Worm (Caenorhabditis elegans): Measurements from ENCODE around the gene Y4C6B.2.
"Not testable (repeated sequence)": the region's sequence is repeated elsewhere in the genome, so short reads cannot be mapped to it uniquely, and the experiment has no call there.

Y4C6B.2 gene

DNA sequence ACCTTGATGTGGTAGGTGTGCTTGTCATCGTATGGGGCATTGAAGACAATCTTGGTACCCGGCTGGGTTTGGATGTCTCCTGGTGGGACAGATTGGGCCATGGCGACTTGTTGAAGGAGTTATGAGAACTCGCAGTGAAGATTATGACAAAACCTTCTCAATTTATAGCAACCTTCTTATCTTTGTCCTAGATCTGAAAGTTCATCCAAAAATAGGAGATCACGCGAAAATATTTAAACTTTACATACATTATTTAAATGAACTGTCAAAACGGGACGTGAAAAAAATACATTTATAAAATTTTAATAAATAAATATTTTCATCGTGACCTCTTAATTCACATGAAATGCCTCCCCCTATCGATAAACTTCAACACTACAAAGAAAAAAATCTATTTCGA lies 26.4 kb upstream of the Y4C6B.2 start, which contains the start of the genes msp-59 and ZK354.2:
Gene msp-59, minus strand, starts transcription at position 101 of the 400 bp plus-strand sequence.
Gene ZK354.2, plus strand, starts transcription at position 395 of the 400 bp plus-strand sequence.
- TF ChIP-seq med-1 (GFP tag; optimal IDR thresholded peaks at IDR 0.05; ENCODE audit: insufficient read depth); flt-1 (GFP tag; IDR thresholded peaks at IDR 0.05); T22C8.4 (GFP tag; IDR thresholded peaks at IDR 0.05): not testable (repeated sequence)

DNA sequence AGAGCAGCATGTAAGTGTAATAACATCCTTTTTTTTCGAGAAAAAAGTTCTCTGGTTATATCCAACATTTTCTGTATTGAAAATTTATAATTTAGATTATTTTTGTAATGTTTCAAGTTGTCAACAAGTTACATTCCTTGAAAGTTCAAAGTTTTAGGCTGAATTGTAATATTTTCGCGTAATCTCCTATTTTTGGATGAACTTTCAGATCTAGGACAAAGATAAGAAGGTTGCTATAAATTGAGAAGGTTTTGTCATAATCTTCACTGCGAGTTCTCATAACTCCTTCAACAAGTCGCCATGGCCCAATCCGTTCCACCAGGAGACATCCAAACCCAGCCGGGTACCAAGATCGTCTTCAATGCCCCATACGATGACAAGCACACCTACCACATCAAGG lies 23.2 kb upstream of the Y4C6B.2 start, which contains the start of gene msp-65:
Gene msp-65, plus strand, starts transcription at position 301 of the 400 bp plus-strand sequence.
- not testable (repeated sequence) for TF ChIP-seq flt-1 (GFP tag; IDR thresholded peaks at IDR 0.05); med-1 (GFP tag; optimal IDR thresholded peaks at IDR 0.05; ENCODE audit: insufficient read depth); ref-1 (GFP tag; conservative IDR thresholded peaks at IDR 0.05)

ce11 chrIV:5317106-5317505 lies 22.3 kb upstream of the Y4C6B.2 start:
- no peak for TF ChIP-seq T22C8.4 (GFP tag; IDR thresholded peaks at IDR 0.05)
- no peak for TF ChIP-seq ztf-29 (GFP tag; IDR thresholded peaks at IDR 0.05)
- TF ChIP-seq cog-1 (tag; optimal IDR thresholded peaks at IDR 0.05), result no peak
- no peak for TF ChIP-seq flt-1 (GFP tag; IDR thresholded peaks at IDR 0.05)
- TF ChIP-seq med-1 (GFP tag; optimal IDR thresholded peaks at IDR 0.05; ENCODE audit: insufficient read depth), result no peak
- no peak for TF ChIP-seq ztf-23 (GFP tag; IDR thresholded peaks at IDR 0.05)
- TF ChIP-seq ref-1 (GFP tag; conservative IDR thresholded peaks at IDR 0.05), result no peak
- TF ChIP-seq tab-1 (GFP tag; IDR thresholded peaks at IDR 0.05), result no peak
- no peak for TF ChIP-seq klf-2 (GFP tag; conservative IDR thresholded peaks at IDR 0.05)

- TF ChIP-seq ref-1 (GFP tag; conservative IDR thresholded peaks at IDR 0.05) (no peak), T22C8.4 (GFP tag; IDR thresholded peaks at IDR 0.05) (no peak), ztf-29 (GFP tag; IDR thresholded peaks at IDR 0.05) (no peak), ztf-23 (GFP tag; IDR thresholded peaks at IDR 0.05) (no peak), klf-2 (GFP tag; conservative IDR thresholded peaks at IDR 0.05) (no peak), flt-1 (GFP tag; IDR thresholded peaks at IDR 0.05) (no peak), cog-1 (tag; optimal IDR thresholded peaks at IDR 0.05) (no peak), tab-1 (GFP tag; IDR thresholded peaks at IDR 0.05) (no peak), med-1 (GFP tag; optimal IDR thresholded peaks at IDR 0.05; ENCODE audit: insufficient read depth) (no peak)
Measured at ce11 chrIV:5318835-5319303, 20.5 kb upstream of the Y4C6B.2 start, which contains the start of gene slc-46A. Gene slc-46A, plus strand, starts transcription at chrIV:5319253.

DNA sequence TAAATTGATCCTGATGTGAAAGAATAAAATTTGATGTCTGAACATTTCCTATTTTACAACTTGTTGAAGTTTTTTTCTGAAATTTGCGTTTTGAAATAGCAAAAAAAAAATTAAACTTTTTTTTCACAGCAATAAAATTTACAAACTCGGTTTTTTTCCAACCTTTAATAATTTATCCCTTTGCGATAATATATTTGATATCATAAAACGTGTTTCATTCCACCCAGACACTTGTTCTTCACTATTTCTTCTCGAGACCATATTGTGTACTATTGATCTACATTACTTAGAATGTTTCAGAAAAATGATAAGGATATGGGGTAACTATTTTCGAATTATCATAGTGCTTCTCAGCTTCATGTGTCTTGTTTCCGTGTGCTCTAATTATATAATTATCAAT lies 13.2 kb upstream of the Y4C6B.2 start, which contains the start of gene Y4C6B.4:
Gene Y4C6B.4, plus strand, starts transcription at position 301 of the 400 bp plus-strand sequence.
- TF ChIP-seq ztf-23 (GFP tag; IDR thresholded peaks at IDR 0.05) (no peak), klf-2 (GFP tag; conservative IDR thresholded peaks at IDR 0.05) (no peak), ref-1 (GFP tag; conservative IDR thresholded peaks at IDR 0.05) (no peak), tab-1 (GFP tag; IDR thresholded peaks at IDR 0.05) (no peak), ztf-29 (GFP tag; IDR thresholded peaks at IDR 0.05) (no peak), T22C8.4 (GFP tag; IDR thresholded peaks at IDR 0.05) (no peak), flt-1 (GFP tag; IDR thresholded peaks at IDR 0.05) (no peak), cog-1 (tag; optimal IDR thresholded peaks at IDR 0.05) (no peak), med-1 (GFP tag; optimal IDR thresholded peaks at IDR 0.05; ENCODE audit: insufficient read depth) (no peak)

ce11 chrIV:5332178-5332577 lies 7.2 kb upstream of the Y4C6B.2 start, which contains the start of gene Y4C6B.3:
Gene Y4C6B.3, plus strand, starts transcription at chrIV:5332478.
- no peak for TF ChIP-seq cog-1 (tag; optimal IDR thresholded peaks at IDR 0.05)
- no peak for TF ChIP-seq tab-1 (GFP tag; IDR thresholded peaks at IDR 0.05)
- TF ChIP-seq med-1 (GFP tag; optimal IDR thresholded peaks at IDR 0.05; ENCODE audit: insufficient read depth), result no peak
- TF ChIP-seq ztf-23 (GFP tag; IDR thresholded peaks at IDR 0.05), result no peak
- TF ChIP-seq ref-1 (GFP tag; conservative IDR thresholded peaks at IDR 0.05), result no peak
- no peak for TF ChIP-seq ztf-29 (GFP tag; IDR thresholded peaks at IDR 0.05)
- no peak for TF ChIP-seq klf-2 (GFP tag; conservative IDR thresholded peaks at IDR 0.05)
- TF ChIP-seq flt-1 (GFP tag; IDR thresholded peaks at IDR 0.05), result no peak
- TF ChIP-seq T22C8.4 (GFP tag; IDR thresholded peaks at IDR 0.05), result no peak

DNA sequence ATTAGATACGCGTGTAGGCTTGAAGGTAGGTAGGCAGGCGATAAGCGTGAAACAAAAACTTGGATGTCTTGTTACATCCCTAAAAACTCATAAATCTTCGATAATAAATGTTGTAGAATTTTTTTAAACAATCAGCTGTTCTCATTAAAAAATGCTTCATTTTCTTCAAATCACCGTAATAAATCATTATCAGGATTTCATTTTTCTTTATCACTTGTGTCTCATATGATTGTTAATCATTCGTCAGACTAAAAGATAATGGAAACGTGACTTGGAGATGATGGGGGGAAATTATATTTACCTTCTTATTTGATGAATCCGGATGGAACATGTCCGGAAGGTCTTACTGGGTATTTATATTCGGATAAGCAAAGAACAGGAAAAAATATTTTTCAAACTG lies 5.9 kb upstream of the Y4C6B.2 start:
- TF ChIP-seq klf-2 (GFP tag; conservative IDR thresholded peaks at IDR 0.05), result no peak
- no peak for TF ChIP-seq ztf-23 (GFP tag; IDR thresholded peaks at IDR 0.05)

ce11 chrIV:5334518-5334917 lies 4.9 kb upstream of the Y4C6B.2 start:
- TF ChIP-seq ref-1 (GFP tag; conservative IDR thresholded peaks at IDR 0.05) (no peak), ztf-23 (GFP tag; IDR thresholded peaks at IDR 0.05) (peak; percentile 85), flt-1 (GFP tag; IDR thresholded peaks at IDR 0.05) (no peak; the same call in 1 of the 2 replicates), ztf-29 (GFP tag; IDR thresholded peaks at IDR 0.05) (0 out of 2 replicates have a peak, but pooled peaks have one; percentile 50), cog-1 (tag; optimal IDR thresholded peaks at IDR 0.05) (no peak)

ce11 chrIV:5337649-5338048 lies 1.7 kb upstream of the Y4C6B.2 start:
- TF ChIP-seq ref-1 (GFP tag; conservative IDR thresholded peaks at IDR 0.05), result no peak

DNA sequence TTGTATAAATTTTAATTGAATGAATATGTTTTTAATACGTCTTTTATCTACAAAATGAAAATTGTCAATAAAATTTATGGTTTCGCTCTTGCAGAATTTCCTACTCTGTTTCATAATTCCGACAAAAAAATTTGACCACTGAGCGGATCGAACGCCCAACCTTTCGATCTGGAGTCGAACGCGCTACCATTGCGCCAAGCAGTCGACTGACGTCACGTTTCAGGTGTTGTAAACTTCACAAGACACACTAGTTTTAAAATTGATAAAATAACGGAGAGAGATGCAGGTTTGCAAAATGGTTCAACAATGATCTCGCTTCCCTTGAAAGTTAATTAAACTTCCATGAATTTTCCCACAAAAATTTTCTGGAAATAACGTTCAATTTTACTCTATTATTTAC lies 4.8 kb downstream of the Y4C6B.2 start:
- TF ChIP-seq T22C8.4 (GFP tag; IDR thresholded peaks at IDR 0.05), result no peak
- no peak for TF ChIP-seq cog-1 (tag; optimal IDR thresholded peaks at IDR 0.05)
- no peak for TF ChIP-seq flt-1 (GFP tag; IDR thresholded peaks at IDR 0.05)
- TF ChIP-seq ztf-23 (GFP tag; IDR thresholded peaks at IDR 0.05), result no peak
- no peak for TF ChIP-seq klf-2 (GFP tag; conservative IDR thresholded peaks at IDR 0.05)
- TF ChIP-seq med-1 (GFP tag; optimal IDR thresholded peaks at IDR 0.05; ENCODE audit: insufficient read depth), result no peak
- TF ChIP-seq ref-1 (GFP tag; conservative IDR thresholded peaks at IDR 0.05), result no peak
- no peak for TF ChIP-seq tab-1 (GFP tag; IDR thresholded peaks at IDR 0.05)
- no peak for TF ChIP-seq ztf-29 (GFP tag; IDR thresholded peaks at IDR 0.05)

All from whole organism, midembryonic.